Fruit fly (Drosophila melanogaster) whole organism, embryonic: ENCODE data around the gene Pa1.

Experiments
- Abd-B ChIP-seq: fragments of 200-800 bp; sonication (Bioruptor generic); optimal IDR thresholded peaks from 2 replicates; lab custom pipeline; 2018; ENCODE audit warnings: missing biosample characterization, mild to moderate bottlenecking, missing genetic modification characterization, moderate library complexity
- Bteb2 ChIP-seq: fragments of 200-800 bp; sonication (Bioruptor generic); optimal IDR thresholded peaks from 2 replicates; lab custom pipeline; 2016; ENCODE audit warnings: missing biosample characterization, missing genetic modification characterization
- CG1024 ChIP-seq: fragments of 200-800 bp; sonication (Bioruptor generic); IDR thresholded peaks from 2 replicates; pipeline ENCODE4 v1.3.6; 2022; ENCODE audit warnings: missing biosample characterization, missing genetic modification characterization
- CG12155 ChIP-seq: fragments of 200-800 bp; sonication (Bioruptor generic); optimal IDR thresholded peaks from 3 replicates; lab custom pipeline; 2016; ENCODE audit warnings: missing biosample characterization, missing genetic modification characterization
- CG12236 ChIP-seq: fragments of 200-800 bp; sonication (Bioruptor generic); optimal IDR thresholded peaks from 2 replicates; lab custom pipeline; 2016; ENCODE audit warnings: missing biosample characterization, missing genetic modification characterization
- CG14441 ChIP-seq: fragments of 200-800 bp; sonication (Bioruptor generic); IDR thresholded peaks from 2 replicates; pipeline ENCODE4 v1.3.6; 2022; ENCODE audit warnings: missing biosample characterization, missing genetic modification characterization
- CG15696 ChIP-seq: fragments of 200-800 bp; sonication (Bioruptor generic); optimal IDR thresholded peaks from 2 replicates; lab custom pipeline; 2019; ENCODE audit warnings: missing biosample characterization, mild to moderate bottlenecking, missing genetic modification characterization, moderate library complexity
- CG1602 ChIP-seq: fragments of 200-800 bp; sonication (Bioruptor generic); optimal IDR thresholded peaks from 3 replicates; lab custom pipeline; 2016; ENCODE audit warnings: missing biosample characterization, missing genetic modification characterization
- CG17829 ChIP-seq: fragments of 200-800 bp; optimal IDR thresholded peaks from 2 replicates; lab custom pipeline; 2019; ENCODE audit warnings: missing biosample characterization, mild to moderate bottlenecking, missing genetic modification characterization, moderate library complexity
- CG18262 ChIP-seq: fragments of 200-800 bp; optimal IDR thresholded peaks from 3 replicates; lab custom pipeline; 2019; ENCODE audit warnings: missing biosample characterization, mild to moderate bottlenecking, missing genetic modification characterization, moderate library complexity
- CG4404 ChIP-seq: fragments of 200-800 bp; sonication (Bioruptor generic); IDR thresholded peaks from 2 replicates; pipeline ENCODE4 v1.3.6; 2022; ENCODE audit warnings: missing biosample characterization, missing genetic modification characterization
- CG4820 ChIP-seq: fragments of 200-800 bp; sonication (Bioruptor generic); optimal IDR thresholded peaks from 3 replicates; lab custom pipeline; 2016; ENCODE audit warnings: missing biosample characterization, missing genetic modification characterization
- CG5180 ChIP-seq: fragments of 200-800 bp; sonication (Bioruptor generic); optimal IDR thresholded peaks from 3 replicates; lab custom pipeline; 2017; ENCODE audit warnings: missing biosample characterization, missing genetic modification characterization, mild to moderate bottlenecking, moderate library complexity, missing genetic modification reagents
- CG5953 ChIP-seq: fragments of 200-800 bp; sonication (Bioruptor generic); IDR thresholded peaks from 2 replicates; pipeline ENCODE4 v1.3.6; 2022; ENCODE audit warnings: missing biosample characterization, missing genetic modification characterization
- CG6689 ChIP-seq: fragments of 200-800 bp; sonication (Bioruptor generic); IDR thresholded peaks from 2 replicates; pipeline ENCODE4 v1.3.6; 2022; ENCODE audit warnings: missing biosample characterization, missing genetic modification characterization
- CG6791 ChIP-seq: fragments of 200-800 bp; sonication (Bioruptor generic); IDR thresholded peaks from 3 replicates; pipeline ENCODE4 v1.3.6; 2022; ENCODE audit warnings: missing biosample characterization, missing genetic modification characterization; ENCODE audit not compliant: partially characterized antibody
- CG8478 ChIP-seq: fragments of >200 bp; optimal IDR thresholded peaks from 2 replicates; lab custom pipeline; 2018
- CG8765 ChIP-seq: fragments of 200-800 bp; sonication (Bioruptor generic); IDR thresholded peaks from 2 replicates; pipeline ENCODE4 v1.3.6; 2022; ENCODE audit warnings: missing biosample characterization, missing genetic modification characterization
- CG9437 ChIP-seq: fragments of 200-800 bp; sonication (Bioruptor generic); optimal IDR thresholded peaks from 2 replicates; lab custom pipeline; 2018; ENCODE audit warnings: missing biosample characterization, mild to moderate bottlenecking, missing genetic modification characterization
- CG9797 ChIP-seq: fragments of 200-800 bp; sonication (Bioruptor generic); optimal IDR thresholded peaks from 3 replicates; lab custom pipeline; 2018; ENCODE audit warnings: missing biosample characterization, mild to moderate bottlenecking, missing genetic modification characterization
- Dll ChIP-seq: fragments of 200-800 bp; sonication (Bioruptor generic); IDR thresholded peaks from 4 replicates; pipeline ENCODE4 v1.3.6; 2022; ENCODE audit warnings: missing biosample characterization, missing genetic modification characterization; ENCODE audit not compliant: partially characterized antibody
- E2f1 ChIP-seq: fragments of 200-800 bp; sonication (Bioruptor generic); IDR thresholded peaks from 2 replicates; pipeline ENCODE4 v1.3.6; 2022; ENCODE audit warnings: missing biosample characterization, missing genetic modification characterization
- HLH54F ChIP-seq: fragments of 200-800 bp; sonication (Bioruptor generic); optimal IDR thresholded peaks from 3 replicates; lab custom pipeline; 2016; ENCODE audit warnings: missing biosample characterization, missing genetic modification characterization
- Hr3 ChIP-seq: fragments of 200-800 bp; sonication (Bioruptor generic); optimal IDR thresholded peaks from 3 replicates; lab custom pipeline; 2016; ENCODE audit warnings: missing biosample characterization, missing genetic modification characterization
- Mes4 ChIP-seq: fragments of 200-800 bp; sonication (Bioruptor generic); optimal IDR thresholded peaks from 2 replicates; lab custom pipeline; 2016; ENCODE audit warnings: missing biosample characterization, missing genetic modification characterization
- NC2β ChIP-seq: fragments of 200-800 bp; sonication (Bioruptor generic); optimal IDR thresholded peaks from 2 replicates; lab custom pipeline; 2016; ENCODE audit warnings: missing biosample characterization, missing genetic modification characterization
- Sox100B ChIP-seq: fragments of 200-800 bp; sonication (Bioruptor generic); optimal IDR thresholded peaks from 3 replicates; lab custom pipeline; 2018; ENCODE audit warnings: missing biosample characterization, mild to moderate bottlenecking, missing genetic modification characterization
- Stat92E ChIP-seq, 3 experiments: fragments of >200 bp in 2 of 3; fragments of 200-800 bp in 1 of 3; sonication (Bioruptor generic) in 1 of 3; optimal IDR thresholded peaks; 2 replicates each; lab custom pipeline; 2017 to 2019; ENCODE audit warnings: missing biosample characterization in 3 of 3, missing genetic modification characterization in 3 of 3, mild to moderate bottlenecking in 1 of 3, moderate library complexity in 1 of 3
- Xrp1 ChIP-seq: fragments of 200-800 bp; sonication (Bioruptor generic); IDR thresholded peaks from 2 replicates; pipeline ENCODE4 v1.3.6; 2022; ENCODE audit warnings: missing biosample characterization, missing genetic modification characterization
- YL-1 ChIP-seq: fragments of 200-800 bp; sonication (Bioruptor generic); optimal IDR thresholded peaks from 3 replicates; lab custom pipeline; 2017; ENCODE audit warnings: missing biosample characterization, mild to moderate bottlenecking, missing genetic modification characterization
- ab ChIP-seq: fragments of 200-800 bp; sonication (Bioruptor generic); optimal IDR thresholded peaks from 2 replicates; lab custom pipeline; 2016; ENCODE audit warnings: missing biosample characterization, missing genetic modification characterization
- ap ChIP-seq: fragments of 200-800 bp; sonication (Bioruptor generic); IDR thresholded peaks from 2 replicates; pipeline ENCODE4 v1.3.6; 2022; ENCODE audit warnings: missing biosample characterization, missing genetic modification characterization
- ash1 ChIP-seq: fragments of 200-800 bp; sonication (Bioruptor generic); optimal IDR thresholded peaks from 2 replicates; lab custom pipeline; 2018; ENCODE audit warnings: missing biosample characterization, mild to moderate bottlenecking, missing genetic modification characterization
- bigmax ChIP-seq: fragments of 200-800 bp; sonication (Bioruptor generic); optimal IDR thresholded peaks from 2 replicates; lab custom pipeline; 2018; ENCODE audit warnings: missing biosample characterization, mild to moderate bottlenecking, missing genetic modification characterization
- cad ChIP-seq: fragments of >200 bp; optimal IDR thresholded peaks from 2 replicates; lab custom pipeline; 2017; ENCODE audit warnings: missing biosample characterization, missing genetic modification characterization
- cato ChIP-seq: fragments of 200-800 bp; sonication (Bioruptor generic); optimal IDR thresholded peaks from 2 replicates; lab custom pipeline; 2016; ENCODE audit warnings: missing biosample characterization, missing genetic modification characterization, borderline replicate concordance
- chinmo ChIP-seq: fragments of 200-800 bp; sonication (Bioruptor generic); IDR thresholded peaks from 4 replicates; pipeline ENCODE4 v1.3.6; 2022; ENCODE audit warnings: missing biosample characterization, missing genetic modification characterization; ENCODE audit not compliant: partially characterized antibody
- dm ChIP-seq: fragments of 200-800 bp; sonication (Bioruptor generic); optimal IDR thresholded peaks from 3 replicates; lab custom pipeline; 2016; ENCODE audit warnings: missing biosample characterization, missing genetic modification characterization
- ems ChIP-seq: fragments of 200-800 bp; sonication (Bioruptor generic); optimal IDR thresholded peaks from 3 replicates; lab custom pipeline; 2016; ENCODE audit warnings: missing biosample characterization, missing genetic modification characterization
- fd3F ChIP-seq: fragments of 200-800 bp; sonication (Bioruptor generic); optimal IDR thresholded peaks from 2 replicates; lab custom pipeline; 2018; ENCODE audit warnings: missing biosample characterization, mild to moderate bottlenecking, missing genetic modification characterization, moderate library complexity
- gem ChIP-seq: fragments of 200-800 bp; sonication (Bioruptor generic); optimal IDR thresholded peaks from 2 replicates; lab custom pipeline; 2019; ENCODE audit warnings: missing biosample characterization, mild to moderate bottlenecking, missing genetic modification characterization, moderate library complexity
- ind ChIP-seq: fragments of 200-800 bp; sonication (Bioruptor generic); optimal IDR thresholded peaks from 3 replicates; lab custom pipeline; 2016; ENCODE audit warnings: missing biosample characterization, missing genetic modification characterization
- nerfin-1 ChIP-seq: fragments of 200-800 bp; sonication (Bioruptor generic); optimal IDR thresholded peaks from 3 replicates; lab custom pipeline; 2019; ENCODE audit warnings: missing biosample characterization, mild to moderate bottlenecking, missing genetic modification characterization, moderate library complexity
- nerfin-2 ChIP-seq: fragments of 200-800 bp; sonication (Bioruptor generic); IDR thresholded peaks from 2 replicates; pipeline ENCODE4 v1.3.6; 2022; ENCODE audit warnings: missing biosample characterization, missing genetic modification characterization; ENCODE audit not compliant: partially characterized antibody
- nmo ChIP-seq: fragments of 200-800 bp; sonication (Bioruptor generic); optimal IDR thresholded peaks from 2 replicates; lab custom pipeline; 2018; ENCODE audit warnings: missing biosample characterization, mild to moderate bottlenecking, missing genetic modification characterization, moderate library complexity
- pb ChIP-seq: fragments of 200-800 bp; sonication (Bioruptor generic); optimal IDR thresholded peaks from 3 replicates; lab custom pipeline; 2016; ENCODE audit warnings: missing biosample characterization, missing genetic modification characterization
- psq ChIP-seq: fragments of 200-800 bp; sonication (Bioruptor generic); optimal IDR thresholded peaks from 2 replicates; lab custom pipeline; 2017; ENCODE audit warnings: missing biosample characterization, missing genetic modification characterization
- stc ChIP-seq: fragments of 200-800 bp; sonication (Bioruptor generic); IDR thresholded peaks from 2 replicates; pipeline ENCODE4 v1.3.6; 2022; ENCODE audit warnings: missing biosample characterization, missing genetic modification characterization
- vvl ChIP-seq: fragments of 200-800 bp; sonication (Bioruptor generic); IDR thresholded peaks from 2 replicates; pipeline ENCODE4 v1.3.6; 2022; ENCODE audit warnings: missing biosample characterization, missing genetic modification characterization
- zfh2 ChIP-seq: fragments of 200-800 bp; sonication (Bioruptor generic); optimal IDR thresholded peaks from 2 replicates; lab custom pipeline; 2016; ENCODE audit warnings: missing biosample characterization, missing genetic modification characterization

Pa1 gene

DNA sequence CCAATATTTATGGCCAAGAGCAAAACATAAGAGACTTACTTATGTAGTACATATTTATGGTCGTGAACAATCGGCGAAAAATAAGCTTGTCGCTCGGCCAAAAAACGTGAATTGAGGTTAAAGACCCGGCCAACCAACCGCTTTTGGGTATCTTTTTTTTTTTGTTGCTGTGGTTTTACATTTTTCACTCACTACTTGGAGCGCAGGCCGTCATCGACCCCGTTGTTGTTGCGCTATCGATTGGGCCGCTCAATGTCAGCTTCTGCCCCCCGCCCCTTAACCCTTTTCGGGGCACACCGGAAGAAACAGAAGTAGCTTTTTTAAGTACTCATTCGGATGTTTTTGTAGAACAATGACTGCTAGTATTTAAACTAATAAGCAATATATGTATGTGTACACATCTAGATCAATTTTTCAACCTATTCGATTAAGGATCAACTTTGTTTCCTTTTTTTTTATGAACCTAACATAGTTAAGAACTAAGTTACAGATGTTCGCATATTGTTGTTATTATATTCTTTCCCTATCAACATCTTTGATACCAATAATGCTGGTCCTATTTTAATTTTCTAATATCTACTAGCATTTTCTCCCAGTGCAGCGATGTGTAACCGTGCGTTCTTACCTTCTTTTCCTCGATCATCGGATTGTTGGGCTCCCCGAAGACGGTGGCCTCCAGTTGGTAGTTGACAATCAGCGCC, 20.8 kb upstream of the Pa1 start (continued):
- TF ChIP-seq Xrp1, result peak; percentile 61
- no peak for TF ChIP-seq psq (GFP tag; lab: Kevin White, UChicago)
- TF ChIP-seq ind, result peak; percentile 68
- no peak for TF ChIP-seq Dll (GFP tag; lab: Robert Waterston, UW)
- TF ChIP-seq CG9437 (GFP tag; lab: Kevin White, UChicago), result peak; percentile 75
- TF ChIP-seq ap (GFP tag; lab: Robert Waterston, UW), result no peak
- TF ChIP-seq CG5180, result no peak
- no peak for TF ChIP-seq stc
- peak; percentile 55 for TF ChIP-seq fd3F (GFP tag; lab: Kevin White, UChicago)
- TF ChIP-seq CG6791 (GFP tag; lab: Robert Waterston, UW), result no peak
- peak; percentile 46 for TF ChIP-seq pb (GFP tag; lab: Kevin White, UChicago)
- TF ChIP-seq cad (GFP tag; lab: Kevin White, UChicago), result no peak
- peak; percentile 22 for TF ChIP-seq HLH54F (GFP tag; lab: Kevin White, UChicago)
- TF ChIP-seq Mes4 (GFP tag; lab: Kevin White, UChicago), result peak; percentile 70
- peak; percentile 27 for TF ChIP-seq dm (GFP tag; lab: Kevin White, UChicago)
- TF ChIP-seq Hr3 (GFP tag; lab: Kevin White, UChicago), result peak; percentile 74
- peak; percentile 74 for TF ChIP-seq CG6689 (GFP tag; lab: Robert Waterston, UW)
- TF ChIP-seq CG14441 (GFP tag; lab: Robert Waterston, UW), result peak; percentile 43
- TF ChIP-seq ems (GFP tag; lab: Kevin White, UChicago), result peak; percentile 52
- no peak for TF ChIP-seq CG5953 (GFP tag; lab: Robert Waterston, UW)
- TF ChIP-seq gem (tag; lab: Kevin White, UChicago), result no peak
- no peak for TF ChIP-seq ab
- TF ChIP-seq CG9797 (GFP tag; lab: Kevin White, UChicago), result no peak
- TF ChIP-seq nerfin-2 (GFP tag; lab: Robert Waterston, UW), result no peak
- no peak for TF ChIP-seq ash1 (GFP tag; lab: Kevin White, UChicago)
- TF ChIP-seq nerfin-1 (tag; lab: Kevin White, UChicago), result peak; percentile 66
- no peak for TF ChIP-seq CG1024 (GFP tag; lab: Robert Waterston, UW)
- peak; percentile 54 for TF ChIP-seq vvl (GFP tag; lab: Robert Waterston, UW)
- TF ChIP-seq chinmo (GFP tag; lab: Robert Waterston, UW), result peak; percentile 78; the same call in 2 of the 4 replicates
- peak; percentile 5 for TF ChIP-seq cato (GFP tag; lab: Kevin White, UChicago)
- no peak for TF ChIP-seq CG8765
- TF ChIP-seq CG8478 (lab: Kevin White, UChicago), result no peak
- TF ChIP-seq zfh2 (GFP tag; lab: Kevin White, UChicago), result peak; percentile 39
- TF ChIP-seq Stat92E (GFP tag; optimal IDR thresholded peaks at IDR 0.05; lab: Kevin White, UChicago), result no peak
- peak; percentile 39 for TF ChIP-seq Sox100B
- peak; percentile 64 for TF ChIP-seq CG1602
- peak; percentile 60 for TF ChIP-seq NC2β
- TF ChIP-seq YL-1 (GFP tag; lab: Kevin White, UChicago), result no peak
- TF ChIP-seq CG18262, result peak; percentile 78
- TF ChIP-seq CG15696 (tag; lab: Kevin White, UChicago), result peak; percentile 22
- no peak for TF ChIP-seq Abd-B (GFP tag; lab: Kevin White, UChicago)
- TF ChIP-seq bigmax (GFP tag; lab: Kevin White, UChicago), result no peak
- peak; percentile 59 for TF ChIP-seq Bteb2
- peak; percentile 26 for TF ChIP-seq CG12236 (GFP tag; lab: Kevin White, UChicago)
- peak; percentile 84 for TF ChIP-seq nmo (GFP tag; lab: Kevin White, UChicago)
- TF ChIP-seq E2f1 (GFP tag; lab: Robert Waterston, UW), result peak; percentile 63
- peak; percentile 12 for TF ChIP-seq CG12155
- peak; percentile 77 for TF ChIP-seq CG4820 (GFP tag; lab: Kevin White, UChicago)
- TF ChIP-seq CG4404, result 0 out of 2 replicates have a peak, but pooled peaks have one; percentile 20
- TF ChIP-seq CG17829 (tag; lab: Kevin White, UChicago), result peak; percentile 64
